Fruit fly (Drosophila melanogaster): ENCODE data around the gene CG10958.
A peak's percentile ranks its signal among the peaks of the same experiment; 100 is the strongest.

The CG10958 gene

dm6 chrX:8131693-8132313 lies at the start of gene CG10958:
TSS of gene CG10958 (plus strand) at chrX:8132285.
- TF ChIP-seq gro (GFP tag; optimal IDR thresholded peaks at IDR 0.05) = no peak
- TF ChIP-seq CG14050 (GFP tag; IDR thresholded peaks at IDR 0.05) = 0 out of 3 replicates have a peak, but pooled peaks have one; percentile 13
- TF ChIP-seq CG13894 (tag; optimal IDR thresholded peaks at IDR 0.05) = peak; percentile 23
- peak; percentile 38 for TF ChIP-seq pzg (GFP tag; optimal IDR thresholded peaks at IDR 0.05)
- no peak for TF ChIP-seq CG2199 (GFP tag; IDR thresholded peaks at IDR 0.05)
- TF ChIP-seq shn (GFP tag; optimal IDR thresholded peaks at IDR 0.05) = no peak
- TF ChIP-seq Meics (GFP tag; optimal IDR thresholded peaks at IDR 0.05) = peak; percentile 62
- TF ChIP-seq ci (GFP tag; IDR thresholded peaks at IDR 0.05) = 0 out of 3 replicates have a peak, but pooled peaks have one; percentile 37
- peak in 1 of 2 experiments; percentile 59 for TF ChIP-seq bsh (GFP tag; optimal IDR thresholded peaks at IDR 0.05)
- TF ChIP-seq CG1602 (GFP tag; optimal IDR thresholded peaks at IDR 0.05) = peak; percentile 47
- no peak for TF ChIP-seq hth (optimal IDR thresholded peaks at IDR 0.05)
- 0 out of 2 replicates have a peak, but pooled peaks have one; percentile 51 for TF ChIP-seq CG6272 (GFP tag; IDR thresholded peaks at IDR 0.05)
- no peak for TF ChIP-seq h (optimal IDR thresholded peaks at IDR 0.05)
- TF ChIP-seq scrt (GFP tag; optimal IDR thresholded peaks at IDR 0.05) = no peak
- TF ChIP-seq trem (tag; optimal IDR thresholded peaks at IDR 0.05) = peak; percentile 57
- TF ChIP-seq CG8765 (GFP tag; IDR thresholded peaks at IDR 0.05) = 0 out of 2 replicates have a peak, but pooled peaks have one; percentile 16
- peak; percentile 11 for TF ChIP-seq cato (GFP tag; optimal IDR thresholded peaks at IDR 0.05; ENCODE audit: borderline replicate concordance)
- TF ChIP-seq HmgZ (tag; optimal IDR thresholded peaks at IDR 0.05) = peak; percentile 39
- no peak for TF ChIP-seq CG42726 (GFP tag; IDR thresholded peaks at IDR 0.05; ENCODE audit: partially characterized antibody)
- TF ChIP-seq Tbp (GFP tag; optimal IDR thresholded peaks at IDR 0.05) = no peak
- no peak for TF ChIP-seq CG8281 (tag; optimal IDR thresholded peaks at IDR 0.05)
- TF ChIP-seq Doc3 (GFP tag; IDR thresholded peaks at IDR 0.05; ENCODE audit: partially characterized antibody) = peak; percentile 14; the same call in 1 of the 3 replicates
- peak; percentile 8 for TF ChIP-seq Sin3A (optimal IDR thresholded peaks at IDR 0.05)
- no peak for TF ChIP-seq grn (GFP tag; optimal IDR thresholded peaks at IDR 0.05)
- no peak for TF ChIP-seq dati (GFP tag; IDR thresholded peaks at IDR 0.05)
- no peak for TF ChIP-seq BtbVII (GFP tag; optimal IDR thresholded peaks at IDR 0.05)
- no peak; the same call in 1 of the 2 replicates for TF ChIP-seq bbx (GFP tag; IDR thresholded peaks at IDR 0.05; ENCODE audit: partially characterized antibody)
- no peak for TF ChIP-seq ab (GFP tag; optimal IDR thresholded peaks at IDR 0.05)
- TF ChIP-seq NfI (GFP tag; optimal IDR thresholded peaks at IDR 0.05) = peak; percentile 43
- TF ChIP-seq Nf-YA (GFP tag; IDR thresholded peaks at IDR 0.05) = no peak
- no peak for TF ChIP-seq repo (GFP tag; optimal IDR thresholded peaks at IDR 0.05)
- no peak for TF ChIP-seq mld (GFP tag; IDR thresholded peaks at IDR 0.05; ENCODE audit: partially characterized antibody)
- peak; percentile 1 for TF ChIP-seq D19A (tag; optimal IDR thresholded peaks at IDR 0.05)
- no peak for TF ChIP-seq gsb (GFP tag; IDR thresholded peaks at IDR 0.05)
- TF ChIP-seq Dip2 (GFP tag; IDR thresholded peaks at IDR 0.05) = no peak
- TF ChIP-seq Atf-2 (GFP tag; optimal IDR thresholded peaks at IDR 0.05) = no peak
- TF ChIP-seq CG15601 (tag; optimal IDR thresholded peaks at IDR 0.05) = peak; percentile 18
- peak; percentile 63 for TF ChIP-seq CG12155 (GFP tag; optimal IDR thresholded peaks at IDR 0.05)
- TF ChIP-seq CG14965 (GFP tag; optimal IDR thresholded peaks at IDR 0.05; ENCODE audit: borderline replicate concordance) = no peak
- no peak for TF ChIP-seq Elba2 (GFP tag; optimal IDR thresholded peaks at IDR 0.05)
- TF ChIP-seq row (GFP tag; IDR thresholded peaks at IDR 0.05) = peak; percentile 82
- no peak for TF ChIP-seq CTCF (GFP tag; optimal IDR thresholded peaks at IDR 0.05)
- no peak for TF ChIP-seq tio (GFP tag; optimal IDR thresholded peaks at IDR 0.05)
- TF ChIP-seq Mrtf (GFP tag; IDR thresholded peaks at IDR 0.05) = no peak
- peak; percentile 34 for TF ChIP-seq Ets97D (GFP tag; optimal IDR thresholded peaks at IDR 0.05)
- TF ChIP-seq eve (GFP tag; optimal IDR thresholded peaks at IDR 0.05) = no peak
- TF ChIP-seq CG16863 (GFP tag; optimal IDR thresholded peaks at IDR 0.05) = peak; percentile 15
- peak; percentile 1 for TF ChIP-seq run (tag; optimal IDR thresholded peaks at IDR 0.05)
- TF ChIP-seq Eip74EF (GFP tag; optimal IDR thresholded peaks at IDR 0.05) = peak in 1 of 2 experiments; percentile 27
- no peak for TF ChIP-seq oc (tag; optimal IDR thresholded peaks at IDR 0.05)
- TF ChIP-seq CG11696 (GFP tag; IDR thresholded peaks at IDR 0.05) = no peak

All from whole organism, embryonic.